Fruit fly (Drosophila melanogaster): ENCODE measurements around the gene CG7362.

CG7362 gene

DNA sequence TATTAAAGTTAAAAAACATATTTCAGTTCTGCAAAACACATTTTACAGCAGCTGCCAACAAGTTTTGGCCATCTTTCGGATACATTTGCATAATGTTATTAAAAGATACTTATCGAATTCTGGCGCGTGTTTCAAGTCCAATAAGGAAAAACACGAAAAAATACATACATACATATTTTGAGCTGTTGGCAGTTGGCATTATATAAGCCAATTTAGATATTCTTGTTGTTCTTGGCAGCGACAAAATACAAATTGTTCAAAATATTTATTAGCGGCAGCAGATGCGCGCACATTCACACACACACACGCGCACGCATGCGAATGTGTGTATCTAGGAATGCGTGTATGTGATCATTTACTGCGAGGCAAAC lies 40.5 kb downstream of the CG7362 start:
- no peak for TF ChIP-seq Pif1B (GFP tag; optimal IDR thresholded peaks at IDR 0.05)
- peak; percentile 21 for TF ChIP-seq D1 (tag; optimal IDR thresholded peaks at IDR 0.05)

- no peak for TF ChIP-seq fd96Ca (GFP tag; IDR thresholded peaks at IDR 0.05)
- TF ChIP-seq Snoo (tag; optimal IDR thresholded peaks at IDR 0.05), result no peak
- TF ChIP-seq Pif1B (GFP tag; optimal IDR thresholded peaks at IDR 0.05), result no peak
- no peak for TF ChIP-seq CG17806 (tag; optimal IDR thresholded peaks at IDR 0.05)
- TF ChIP-seq CG32121 (GFP tag; IDR thresholded peaks at IDR 0.05), result no peak
- TF ChIP-seq Ets98B (GFP tag; IDR thresholded peaks at IDR 0.05), result no peak
Observed at dm6 chr3R:14713110-14713713, 41.0 kb downstream of the CG7362 start.

DNA sequence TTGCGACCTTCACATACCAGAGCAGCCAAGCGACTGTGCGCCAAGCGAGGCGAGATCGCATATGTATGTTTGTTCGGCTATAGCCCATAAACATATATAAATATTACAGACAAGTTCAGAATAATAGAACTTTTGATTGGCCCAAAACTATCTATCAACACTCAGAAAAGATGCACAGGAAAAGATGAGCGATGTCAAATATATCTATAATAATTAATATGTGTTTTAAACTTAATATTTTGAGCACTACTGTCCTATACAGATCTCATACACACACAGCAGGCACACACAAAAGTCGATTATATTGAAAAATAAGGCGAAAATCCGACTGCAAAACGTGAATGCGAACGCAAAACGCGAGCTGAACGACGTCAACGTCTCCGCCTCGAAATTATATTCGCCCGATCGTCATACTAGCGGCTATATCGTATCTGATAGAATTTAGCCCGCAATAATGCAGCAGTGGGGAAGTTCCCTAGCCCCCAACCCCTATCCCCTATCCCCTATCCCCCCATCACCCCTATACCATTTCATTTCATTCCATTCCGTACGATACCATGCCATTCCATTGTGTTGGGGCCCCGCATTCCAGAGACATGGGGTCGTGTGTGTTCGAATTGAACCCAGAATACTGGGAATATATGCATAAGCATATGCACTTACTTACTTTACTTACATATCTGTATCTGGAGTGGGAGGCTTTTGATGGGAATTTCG lies 42.7 kb downstream of the CG7362 start:
- TF ChIP-seq CG4496 (GFP tag; IDR thresholded peaks at IDR 0.05), result peak; percentile 61; the same call in 2 of the 3 replicates
- peak; percentile 23 for TF ChIP-seq Snoo (tag; optimal IDR thresholded peaks at IDR 0.05)
- TF ChIP-seq CG17806 (tag; optimal IDR thresholded peaks at IDR 0.05), result peak; percentile 46
- TF ChIP-seq Pif1B (GFP tag; optimal IDR thresholded peaks at IDR 0.05), result peak; percentile 29
- peak; percentile 7 for TF ChIP-seq CG13204 (GFP tag; optimal IDR thresholded peaks at IDR 0.05)
- peak; percentile 89 for TF ChIP-seq EcR (GFP tag; optimal IDR thresholded peaks at IDR 0.05)
- peak; percentile 42 for TF ChIP-seq Pif1A (GFP tag; optimal IDR thresholded peaks at IDR 0.05)
- no peak for TF ChIP-seq CG8301 (tag; optimal IDR thresholded peaks at IDR 0.05)
- TF ChIP-seq fd96Ca (GFP tag; IDR thresholded peaks at IDR 0.05), result 0 out of 3 replicates have a peak, but pooled peaks have one; percentile 31
- peak; percentile 18; the same call in 1 of the 2 replicates for TF ChIP-seq CG32121 (GFP tag; IDR thresholded peaks at IDR 0.05)
- peak; percentile 16 for TF ChIP-seq CG14655 (GFP tag; optimal IDR thresholded peaks at IDR 0.05)
- 0 out of 2 replicates have a peak, but pooled peaks have one; percentile 27 for TF ChIP-seq Ets98B (GFP tag; IDR thresholded peaks at IDR 0.05)
- no peak for TF ChIP-seq rn (GFP tag; IDR thresholded peaks at IDR 0.05)
- TF ChIP-seq CG12605 (GFP tag; IDR thresholded peaks at IDR 0.05), result no peak
- no peak for TF ChIP-seq gl (tag; optimal IDR thresholded peaks at IDR 0.05)
- peak; percentile 26 for TF ChIP-seq CG9948 (tag; optimal IDR thresholded peaks at IDR 0.05)
- TF ChIP-seq CG15710 (tag; optimal IDR thresholded peaks at IDR 0.05), result peak; percentile 49
- peak; percentile 57 for TF ChIP-seq CG8159 (tag; optimal IDR thresholded peaks at IDR 0.05)
- no peak for TF ChIP-seq CG10348 (GFP tag; IDR thresholded peaks at IDR 0.05)
- TF ChIP-seq D1 (tag; optimal IDR thresholded peaks at IDR 0.05), result no peak
- TF ChIP-seq CG34367 (tag; optimal IDR thresholded peaks at IDR 0.05), result peak; percentile 29

- TF ChIP-seq CG14655 (GFP tag; optimal IDR thresholded peaks at IDR 0.05), result no peak
- TF ChIP-seq CG17806 (tag; optimal IDR thresholded peaks at IDR 0.05), result no peak
- no peak for TF ChIP-seq gl (tag; optimal IDR thresholded peaks at IDR 0.05)
- TF ChIP-seq CG4496 (GFP tag; IDR thresholded peaks at IDR 0.05), result no peak
- no peak for TF ChIP-seq CG9948 (tag; optimal IDR thresholded peaks at IDR 0.05)
- TF ChIP-seq CG15710 (tag; optimal IDR thresholded peaks at IDR 0.05), result no peak
- TF ChIP-seq CG13204 (GFP tag; optimal IDR thresholded peaks at IDR 0.05), result no peak
- TF ChIP-seq CG8301 (tag; optimal IDR thresholded peaks at IDR 0.05), result no peak
- TF ChIP-seq Pif1A (GFP tag; optimal IDR thresholded peaks at IDR 0.05), result no peak
- no peak for TF ChIP-seq CG10348 (GFP tag; IDR thresholded peaks at IDR 0.05)
- no peak for TF ChIP-seq CG32121 (GFP tag; IDR thresholded peaks at IDR 0.05)
- TF ChIP-seq fd96Ca (GFP tag; IDR thresholded peaks at IDR 0.05), result no peak
- TF ChIP-seq CG34367 (tag; optimal IDR thresholded peaks at IDR 0.05), result no peak
- no peak for TF ChIP-seq Snoo (tag; optimal IDR thresholded peaks at IDR 0.05)
- no peak for TF ChIP-seq CG12605 (GFP tag; IDR thresholded peaks at IDR 0.05)
- no peak for TF ChIP-seq Pif1B (GFP tag; optimal IDR thresholded peaks at IDR 0.05)
- TF ChIP-seq Ets98B (GFP tag; IDR thresholded peaks at IDR 0.05), result no peak
Observed at dm6 chr3R:14710673-14711072, 43.6 kb downstream of the CG7362 start.

DNA sequence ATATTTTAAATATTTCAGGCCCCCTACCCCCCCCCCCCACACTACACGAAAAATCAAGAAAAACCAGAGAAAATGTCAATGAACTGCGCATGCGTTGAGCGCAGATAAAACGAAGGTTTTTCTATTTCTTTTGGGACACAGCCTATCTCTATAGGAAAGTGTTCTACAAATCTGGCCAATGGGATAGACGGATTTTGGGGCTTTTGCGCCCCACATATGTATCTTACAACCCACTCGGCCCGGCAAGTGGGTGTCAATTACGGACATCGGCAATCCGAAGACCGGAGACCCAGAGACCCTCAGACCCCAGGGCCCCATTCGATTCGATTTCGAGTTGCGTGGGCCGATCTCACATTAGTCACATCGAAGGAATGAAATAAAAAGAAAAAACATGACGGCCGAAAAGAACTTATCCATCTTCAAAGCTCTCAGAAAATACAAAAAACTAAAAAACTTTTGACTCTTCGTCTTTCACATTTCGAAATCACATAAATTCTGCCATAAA lies 44.7 kb downstream of the CG7362 start:
- TF ChIP-seq D1 (tag; optimal IDR thresholded peaks at IDR 0.05) (no peak), Pif1B (GFP tag; optimal IDR thresholded peaks at IDR 0.05) (no peak), CG4496 (GFP tag; IDR thresholded peaks at IDR 0.05) (no peak), CG8301 (tag; optimal IDR thresholded peaks at IDR 0.05) (no peak), Ets98B (GFP tag; IDR thresholded peaks at IDR 0.05) (no peak), CG9948 (tag; optimal IDR thresholded peaks at IDR 0.05) (no peak), CG15710 (tag; optimal IDR thresholded peaks at IDR 0.05) (no peak), EcR (GFP tag; optimal IDR thresholded peaks at IDR 0.05) (no peak), CG8159 (tag; optimal IDR thresholded peaks at IDR 0.05) (no peak), Pif1A (GFP tag; optimal IDR thresholded peaks at IDR 0.05) (no peak), gl (tag; optimal IDR thresholded peaks at IDR 0.05) (no peak), CG32121 (GFP tag; IDR thresholded peaks at IDR 0.05) (no peak), CG10348 (GFP tag; IDR thresholded peaks at IDR 0.05) (no peak), CG14655 (GFP tag; optimal IDR thresholded peaks at IDR 0.05) (no peak), CG34367 (tag; optimal IDR thresholded peaks at IDR 0.05) (no peak), CG12605 (GFP tag; IDR thresholded peaks at IDR 0.05) (no peak)

DNA sequence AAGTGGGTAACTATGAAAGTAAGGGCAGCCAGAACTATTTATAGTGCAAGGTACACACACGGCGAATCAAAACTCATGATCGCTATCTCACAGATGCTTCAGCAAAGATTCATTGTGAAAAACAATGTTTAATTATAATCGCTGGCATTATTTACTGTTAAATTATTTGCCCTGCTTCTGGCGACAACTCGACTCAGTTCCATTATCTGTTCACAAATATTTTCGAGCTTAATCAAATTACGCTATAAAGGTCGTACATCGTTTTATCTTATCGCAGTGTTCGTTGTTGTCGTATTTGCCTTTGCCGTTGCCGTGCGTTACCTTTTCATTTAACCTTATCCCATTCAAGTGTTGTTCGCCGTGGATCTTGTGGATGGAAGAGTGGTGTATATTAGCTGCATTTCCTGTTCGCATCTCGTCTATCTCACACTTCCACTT lies 45.3 kb downstream of the CG7362 start:
- TF ChIP-seq CG12605 (GFP tag; IDR thresholded peaks at IDR 0.05) (no peak), gl (tag; optimal IDR thresholded peaks at IDR 0.05) (peak; percentile 2), rn (GFP tag; IDR thresholded peaks at IDR 0.05) (no peak), CG34367 (tag; optimal IDR thresholded peaks at IDR 0.05) (no peak), EcR (GFP tag; optimal IDR thresholded peaks at IDR 0.05) (peak; percentile 5)

Data from whole organism, pupa.